Worm (Caenorhabditis elegans) whole organism, mixed stage, embryonic: ENCODE data around the gene Y67D8C.22.

ENCODE experiments used
- blmp-1 ChIP-seq: fragments of 150-350 bp; optimal IDR thresholded peaks from 2 replicates; lab custom pipeline; 2014; ENCODE audit warnings: missing biosample characterization, missing genetic modification characterization
- ces-1 ChIP-seq: fragments of 150-350 bp; optimal IDR thresholded peaks from 2 replicates; lab custom pipeline; 2014; ENCODE audit warnings: missing biosample characterization, missing genetic modification reagents, missing genetic modification characterization
- elt-3 ChIP-seq: fragments of 150-350 bp; optimal IDR thresholded peaks from 2 replicates; lab custom pipeline; 2014; ENCODE audit warnings: missing biosample characterization, missing genetic modification characterization
- ham-2 ChIP-seq: fragments of 200-800 bp; sonication (Bioruptor generic); optimal IDR thresholded peaks from 2 replicates; lab custom pipeline; 2018; ENCODE audit warnings: mild to moderate bottlenecking, missing genetic modification characterization, missing compliant biosample characterization
- lin-13 ChIP-seq: fragments of 150-350 bp; optimal IDR thresholded peaks from 2 replicates; lab custom pipeline; 2014; ENCODE audit warnings: missing biosample characterization, missing genetic modification characterization
- lsy-2 ChIP-seq: fragments of 150-350 bp; optimal IDR thresholded peaks from 2 replicates; lab custom pipeline; 2014; ENCODE audit warnings: missing biosample characterization, missing genetic modification characterization
- mep-1 ChIP-seq: fragments of 150-350 bp; optimal IDR thresholded peaks from 2 replicates; lab custom pipeline; 2017; ENCODE audit warnings: missing biosample characterization, missing genetic modification reagents, missing genetic modification characterization, inconsistent platforms
- nhr-237 ChIP-seq: fragments of 150-350 bp; optimal IDR thresholded peaks from 2 replicates; lab custom pipeline; 2014; ENCODE audit warnings: missing biosample characterization, missing genetic modification characterization
- nhr-76 ChIP-seq: sonication (generic microtip); optimal IDR thresholded peaks from 2 replicates; lab custom pipeline; 2017; ENCODE audit warnings: missing biosample characterization, missing genetic modification characterization
- pha-4 ChIP-seq: fragments of 150-350 bp; optimal IDR thresholded peaks from 2 replicates; lab custom pipeline; 2018; ENCODE audit warnings: missing biosample characterization, missing genetic modification reagents, missing genetic modification characterization
- snpc-4 ChIP-seq: fragments of 150-350 bp; optimal IDR thresholded peaks from 2 replicates; lab custom pipeline; 2014; ENCODE audit warnings: missing biosample characterization, missing genetic modification characterization
- unc-120 ChIP-seq: sonication (generic microtip); optimal IDR thresholded peaks from 2 replicates; lab custom pipeline; 2017; ENCODE audit warnings: missing genetic modification characterization, missing compliant biosample characterization; ENCODE audit not compliant: poor library complexity, severe bottlenecking
- unc-62 ChIP-seq: fragments of 150-350 bp; optimal IDR thresholded peaks from 2 replicates; lab custom pipeline; 2014; ENCODE audit warnings: missing biosample characterization, missing genetic modification reagents, missing genetic modification characterization
- ztf-11 ChIP-seq: fragments of 150-350 bp; optimal IDR thresholded peaks from 2 replicates; lab custom pipeline; 2014; ENCODE audit warnings: missing biosample characterization, missing genetic modification characterization

- TF ChIP-seq unc-62 (GFP tag; lab: Kevin White, UChicago) (no peak), nhr-237 (tag; lab: Kevin White, UChicago) (no peak), elt-3 (tag; lab: Kevin White, UChicago) (no peak), ces-1 (GFP tag; lab: Kevin White, UChicago) (no peak), blmp-1 (tag; lab: Kevin White, UChicago) (no peak), lsy-2 (tag; lab: Kevin White, UChicago) (no peak), ztf-11 (tag; lab: Kevin White, UChicago) (no peak), lin-13 (tag; lab: Kevin White, UChicago) (no peak), ham-2 (GFP tag; lab: Kevin White, UChicago) (no peak), pha-4 (tag; lab: Kevin White, UChicago) (no peak), unc-120 (tag; lab: Kevin White, UChicago) (no peak), nhr-76 (tag; lab: Kevin White, UChicago) (no peak), mep-1 (tag; lab: Kevin White, UChicago) (no peak), snpc-4 (tag; lab: Kevin White, UChicago) (no peak)
Measured at ce11 chrIV:3069619-3070260, 6.4 kb downstream of the Y67D8C.22 start, which contains the start of gene cpg-9.
